Worm (Caenorhabditis elegans) whole organism, L1 larva: ENCODE data around the gene hex-3.
A peak's percentile ranks its signal among the peaks of the same experiment; 100 is the strongest.

ENCODE experiments used
- C04F5.9 ChIP-seq: sonication (generic microtip); optimal IDR thresholded peaks from 2 replicates; lab custom pipeline; 2016; ENCODE audit warnings: missing genetic modification characterization, missing compliant biosample characterization
- C16A3.4 ChIP-seq: fragments of 150-350 bp; optimal IDR thresholded peaks from 2 replicates; lab custom pipeline; 2014; ENCODE audit warnings: missing biosample characterization, missing genetic modification characterization
- Y116A8C.19 ChIP-seq: sonication (generic microtip); optimal IDR thresholded peaks from 2 replicates; lab custom pipeline; 2016; ENCODE audit warnings: missing compliant biosample characterization, missing genetic modification characterization, borderline replicate concordance
- aly-2 ChIP-seq: fragments of 150-350 bp; optimal IDR thresholded peaks from 2 replicates; lab custom pipeline; 2014; ENCODE audit warnings: missing biosample characterization, missing genetic modification characterization
- ama-1 ChIP-seq: fragments of 150-350 bp; optimal IDR thresholded peaks from 2 replicates; lab custom pipeline; 2014
- ceh-8 ChIP-seq: fragments of 200-800 bp; sonication (Bioruptor generic); optimal IDR thresholded peaks from 2 replicates; lab custom pipeline; 2018; ENCODE audit warnings: mild to moderate bottlenecking, missing genetic modification characterization, moderate library complexity, missing compliant biosample characterization
- ceh-88 ChIP-seq: fragments of 200-800 bp; sonication (Bioruptor generic); IDR thresholded peaks from 2 replicates; pipeline ENCODE4 v1.3.6; 2022; ENCODE audit warnings: missing genetic modification characterization, missing compliant biosample characterization
- dsc-1 ChIP-seq: sonication (generic microtip); optimal IDR thresholded peaks from 2 replicates; lab custom pipeline; 2016; ENCODE audit warnings: mild to moderate bottlenecking, missing genetic modification characterization, missing compliant biosample characterization
- efl-1 ChIP-seq, 4 experiments: fragments of 150-350 bp; optimal IDR thresholded peaks in 3 of 4; peaks in 1 of 4; 1 replicate in 1 of 4; 2 replicates in 3 of 4; lab custom pipeline; 2014; ENCODE audit warnings: missing biosample characterization in 2 of 4, missing genetic modification characterization in 2 of 4, missing genetic modification reagents in 2 of 4
- egl-13 ChIP-seq: sonication (generic microtip); optimal IDR thresholded peaks from 2 replicates; lab custom pipeline; 2016; ENCODE audit warnings: missing genotype, missing genetic modification reagents, missing genetic modification characterization, missing compliant biosample characterization
- elt-2 ChIP-seq: sonication (generic microtip); optimal IDR thresholded peaks from 2 replicates; lab custom pipeline; 2016; ENCODE audit warnings: missing genetic modification characterization, mild to moderate bottlenecking, inconsistent platforms, missing compliant biosample characterization, missing genetic modification reagents
- elt-3 ChIP-seq, 6 experiments: fragments of 150-350 bp in 1 of 6; sonication (generic microtip); optimal IDR thresholded peaks; 2 replicates each; lab custom pipeline; 2017 to 2018; ENCODE audit warnings: missing biosample characterization in 6 of 6, missing genetic modification characterization in 6 of 6, inconsistent platforms in 1 of 6
- fkh-10 ChIP-seq: sonication (generic microtip); optimal IDR thresholded peaks from 2 replicates; lab custom pipeline; 2017; ENCODE audit warnings: missing biosample characterization, missing genetic modification reagents, missing genetic modification characterization
- fos-1 ChIP-seq: fragments of 150-350 bp; optimal IDR thresholded peaks from 2 replicates; lab custom pipeline; 2014; ENCODE audit warnings: missing biosample characterization, missing genetic modification characterization
- hlh-4 ChIP-seq: sonication (generic microtip); optimal IDR thresholded peaks from 2 replicates; lab custom pipeline; 2016; ENCODE audit warnings: mild to moderate bottlenecking, missing genetic modification characterization, missing compliant biosample characterization
- irx-1 ChIP-seq: sonication (generic microtip); optimal IDR thresholded peaks from 2 replicates; lab custom pipeline; 2016; ENCODE audit warnings: missing genetic modification characterization, missing compliant biosample characterization
- isw-1 ChIP-seq: fragments of 200-800 bp; sonication (Bioruptor generic); IDR thresholded peaks from 2 replicates; pipeline ENCODE4 v1.3.6; 2022; ENCODE audit warnings: missing genetic modification characterization, missing compliant biosample characterization
- jun-1 ChIP-seq: fragments of 150-350 bp; optimal IDR thresholded peaks from 2 replicates; lab custom pipeline; 2014; ENCODE audit warnings: missing biosample characterization, missing genetic modification reagents, missing genetic modification characterization
- lin-14 ChIP-seq: fragments of 200-800 bp; sonication (Bioruptor generic); optimal IDR thresholded peaks from 2 replicates; lab custom pipeline; 2018; ENCODE audit warnings: mild to moderate bottlenecking, missing genetic modification characterization, moderate library complexity, missing compliant biosample characterization
- lin-15B ChIP-seq: fragments of 150-350 bp; sonication (generic microtip); optimal IDR thresholded peaks from 3 replicates; lab custom pipeline; 2014; ENCODE audit warnings: missing biosample characterization, missing genetic modification characterization
- lin-35 ChIP-seq, 2 experiments: fragments of 150-350 bp; optimal IDR thresholded peaks; 2 replicates each; lab custom pipeline; 2014; ENCODE audit warnings: missing biosample characterization in 2 of 2, missing genetic modification characterization in 2 of 2, missing genetic modification reagents in 2 of 2
- lir-3 ChIP-seq: sonication (generic microtip); optimal IDR thresholded peaks from 2 replicates; lab custom pipeline; 2016; ENCODE audit warnings: mild to moderate bottlenecking, missing genetic modification characterization, moderate library complexity, missing compliant biosample characterization; ENCODE audit not compliant: poor library complexity
- lsy-2 ChIP-seq, 2 experiments: fragments of 150-350 bp; optimal IDR thresholded peaks; 2 replicates each; lab custom pipeline; 2014; ENCODE audit warnings: missing biosample characterization in 2 of 2, missing genetic modification characterization in 2 of 2
- mdl-1 ChIP-seq, 2 experiments: fragments of 150-350 bp; optimal IDR thresholded peaks; 2 replicates each; lab custom pipeline; 2014 to 2017; ENCODE audit warnings: missing biosample characterization in 2 of 2, missing genetic modification characterization in 2 of 2, inconsistent platforms in 1 of 2
- mef-2 ChIP-seq: fragments of 150-350 bp; optimal IDR thresholded peaks from 2 replicates; lab custom pipeline; 2014; ENCODE audit warnings: missing biosample characterization, missing genetic modification characterization
- mep-1 ChIP-seq: fragments of 150-350 bp; optimal IDR thresholded peaks from 2 replicates; lab custom pipeline; 2014; ENCODE audit warnings: missing biosample characterization, missing genetic modification characterization
- nhr-20 ChIP-seq: sonication (generic microtip); optimal IDR thresholded peaks from 2 replicates; lab custom pipeline; 2016; ENCODE audit warnings: mild to moderate bottlenecking, missing genetic modification characterization, missing compliant biosample characterization
- nhr-28 ChIP-seq: fragments of 150-350 bp; optimal IDR thresholded peaks from 2 replicates; lab custom pipeline; 2014; ENCODE audit warnings: missing biosample characterization, missing genetic modification characterization
- nhr-77 ChIP-seq: fragments of 150-350 bp; optimal IDR thresholded peaks from 2 replicates; lab custom pipeline; 2014; ENCODE audit warnings: missing biosample characterization, missing genetic modification characterization
- nhr-84 ChIP-seq: sonication (generic microtip); optimal IDR thresholded peaks from 2 replicates; lab custom pipeline; 2017; ENCODE audit warnings: missing biosample characterization, missing genetic modification characterization
- nhr-85 ChIP-seq: sonication (generic microtip); peaks from one replicate; lab custom pipeline; 2016; ENCODE audit warnings: missing genetic modification characterization, inconsistent platforms, missing compliant biosample characterization
- nhr-90 ChIP-seq: sonication (generic microtip); optimal IDR thresholded peaks from 2 replicates; lab custom pipeline; 2016; ENCODE audit warnings: mild to moderate bottlenecking, missing genetic modification characterization, missing compliant biosample characterization; ENCODE audit not compliant: poor library complexity
- pax-3 ChIP-seq: fragments of 200-800 bp; sonication (Bioruptor generic); optimal IDR thresholded peaks from 2 replicates; lab custom pipeline; 2018; ENCODE audit warnings: mild to moderate bottlenecking, missing genetic modification characterization, moderate library complexity, missing compliant biosample characterization
- pqm-1 ChIP-seq: sonication (generic microtip); optimal IDR thresholded peaks from 3 replicates; lab custom pipeline; 2017; ENCODE audit warnings: missing biosample characterization, missing genetic modification characterization
- rnt-1 ChIP-seq: sonication (generic microtip); optimal IDR thresholded peaks from 2 replicates; lab custom pipeline; 2016; ENCODE audit warnings: mild to moderate bottlenecking, missing genetic modification characterization, moderate library complexity, missing compliant biosample characterization
- skn-1 ChIP-seq: fragments of 150-350 bp; optimal IDR thresholded peaks from 2 replicates; lab custom pipeline; 2014; ENCODE audit warnings: missing biosample characterization, missing genetic modification characterization
- snpc-4 ChIP-seq: fragments of 150-350 bp; optimal IDR thresholded peaks from 2 replicates; lab custom pipeline; 2014; ENCODE audit warnings: missing biosample characterization, missing genetic modification characterization
- sox-4 ChIP-seq: sonication (generic microtip); optimal IDR thresholded peaks from 2 replicates; lab custom pipeline; 2016; ENCODE audit warnings: missing genetic modification characterization, missing compliant biosample characterization
- sup-37 ChIP-seq: fragments of 200-800 bp; sonication (Bioruptor generic); optimal IDR thresholded peaks from 2 replicates; lab custom pipeline; 2018; ENCODE audit warnings: mild to moderate bottlenecking, missing genetic modification characterization, missing compliant biosample characterization
- tbx-2 ChIP-seq: sonication (generic microtip); optimal IDR thresholded peaks from 2 replicates; lab custom pipeline; 2016; ENCODE audit warnings: missing genetic modification characterization, missing compliant biosample characterization
- unc-62 ChIP-seq: fragments of 150-350 bp; optimal IDR thresholded peaks from 2 replicates; lab custom pipeline; 2014; ENCODE audit warnings: missing biosample characterization, missing genetic modification reagents, missing genetic modification characterization
- ztf-4 ChIP-seq: fragments of 150-350 bp; optimal IDR thresholded peaks from 2 replicates; lab custom pipeline; 2014; ENCODE audit warnings: missing biosample characterization, missing genetic modification characterization

The hex-3 gene

ce11 chrIII:10819778-10820177, 29.2 kb upstream of the hex-3 start (continued):
- TF ChIP-seq ztf-4 (tag; lab: Kevin White, UChicago) (peak; percentile 63), egl-13 (tag; lab: Kevin White, UChicago) (peak; percentile 17), lsy-2 (tag; optimal IDR thresholded peaks at IDR 0.05; lab: Kevin White, UChicago) (peak; percentile 60 to 80), ama-1 (lab: Kevin White, UChicago) (peak; percentile 35), snpc-4 (tag; lab: Kevin White, UChicago) (no peak), skn-1 (no peak), pax-3 (no peak), C04F5.9 (tag; lab: Kevin White, UChicago) (no peak), tbx-2 (tag; lab: Kevin White, UChicago) (peak; percentile 40), nhr-77 (tag; lab: Kevin White, UChicago) (no peak), sox-4 (tag; lab: Kevin White, UChicago) (no peak), rnt-1 (peak; percentile 83), Y116A8C.19 (tag; lab: Kevin White, UChicago) (no peak), C16A3.4 (no peak), mep-1 (tag; lab: Kevin White, UChicago) (no peak), irx-1 (tag; lab: Kevin White, UChicago) (peak; percentile 37), hlh-4 (tag; lab: Kevin White, UChicago) (no peak), sup-37 (GFP tag; lab: Kevin White, UChicago) (peak; percentile 62), nhr-84 (no peak), pqm-1 (no peak), aly-2 (tag; lab: Kevin White, UChicago) (no peak), ceh-8 (GFP tag; lab: Kevin White, UChicago) (no peak), unc-62 (no peak), elt-2 (tag; lab: Kevin White, UChicago) (no peak), mef-2 (tag; lab: Kevin White, UChicago) (no peak), fkh-10 (no peak), fos-1 (tag; lab: Kevin White, UChicago) (no peak), nhr-28 (tag; lab: Kevin White, UChicago) (no peak), isw-1 (GFP tag; lab: Robert Waterston, UW) (no peak)

- TF ChIP-seq efl-1 (optimal IDR thresholded peaks at IDR 0.05; lab: Kevin White, UChicago) (no peak), efl-1 (GFP tag; optimal IDR thresholded peaks at IDR 0.05 in 1 of 2; lab: Kevin White, UChicago) (peak in 1 of 2 experiments; percentile 2), jun-1 (no peak), ama-1 (lab: Kevin White, UChicago) (peak; percentile 30), lin-15B (no peak), elt-2 (tag; lab: Kevin White, UChicago) (peak; percentile 64), lin-14 (GFP tag; lab: Kevin White, UChicago) (peak; percentile 12), fos-1 (tag; lab: Kevin White, UChicago) (no peak), nhr-20 (tag; lab: Kevin White, UChicago) (peak; percentile 27), nhr-85 (tag; lab: Kevin White, UChicago) (peak; percentile 67), lir-3 (tag; lab: Kevin White, UChicago) (no peak), mdl-1 (tag; optimal IDR thresholded peaks at IDR 0.05; lab: Kevin White, UChicago) (peak in 1 of 2 experiments; percentile 20), lin-35 (GFP tag; optimal IDR thresholded peaks at IDR 0.05; lab: Kevin White, UChicago) (peak in 1 of 2 experiments; percentile 58)
- TF ChIP-seq, all 84 proteins: peak for 8
Measured at ce11 chrIII:10820592-10821242, 28.3 kb upstream of the hex-3 start.

- TF ChIP-seq fos-1 (tag; lab: Kevin White, UChicago) (no peak), dsc-1 (tag; lab: Kevin White, UChicago) (no peak), unc-62 (no peak), elt-2 (tag; lab: Kevin White, UChicago) (peak; percentile 85), elt-3 (tag; optimal IDR thresholded peaks at IDR 0.05; lab: Kevin White, UChicago) (peak in 1 of 6 experiments; percentile 35), ceh-88 (GFP tag; lab: Robert Waterston, UW) (no peak), lin-35 (GFP tag; optimal IDR thresholded peaks at IDR 0.05; lab: Kevin White, UChicago) (peak in 1 of 2 experiments; percentile 11), nhr-20 (tag; lab: Kevin White, UChicago) (peak; percentile 14), nhr-90 (peak; percentile 12)
Measured at ce11 chrIII:10822494-10823113, 26.4 kb upstream of the hex-3 start.
